Worm (Caenorhabditis elegans) whole organism, L4 larva: ENCODE results near the gene T24E12.10.

Source experiments
- D1046.2 ChIP-seq: fragments of 200-800 bp; sonication (Bioruptor generic); IDR thresholded peaks from 2 replicates; pipeline ENCODE4 v1.3.6; 2022; ENCODE audit warnings: missing genetic modification characterization, missing compliant biosample characterization
- F10B5.3 ChIP-seq: sonication (generic microtip); optimal IDR thresholded peaks from 2 replicates; lab custom pipeline; 2016; ENCODE audit warnings: mild to moderate bottlenecking, missing genetic modification characterization, missing compliant biosample characterization
- F37D6.2 ChIP-seq: sonication (generic microtip); optimal IDR thresholded peaks from 2 replicates; lab custom pipeline; 2016; ENCODE audit warnings: mild to moderate bottlenecking, missing genetic modification characterization, missing compliant biosample characterization
- R02D3.7 ChIP-seq: fragments of 150-350 bp; sonication (generic microtip); optimal IDR thresholded peaks from 3 replicates; lab custom pipeline; 2014; ENCODE audit warnings: missing biosample characterization, missing genetic modification characterization
- Y48G9A.11 ChIP-seq: fragments of 200-800 bp; sonication (Bioruptor generic); IDR thresholded peaks from 2 replicates; pipeline ENCODE4 v1.3.6; 2022; ENCODE audit warnings: missing genetic modification reagents, missing genetic modification characterization, missing compliant biosample characterization
- Y75B8A.6 ChIP-seq: fragments of 200-800 bp; sonication (Bioruptor generic); IDR thresholded peaks from 2 replicates; pipeline ENCODE4 v1.3.6; 2022; ENCODE audit warnings: missing genetic modification reagents, missing genetic modification characterization, missing compliant biosample characterization
- ZK546.5 ChIP-seq, 2 experiments: sonication (generic microtip); optimal IDR thresholded peaks; 2 replicates each; lab custom pipeline; 2017; ENCODE audit warnings: missing biosample characterization in 2 of 2, missing genetic modification characterization in 2 of 2
- aha-1 ChIP-seq: fragments of 150-350 bp; peaks from one replicate; lab custom pipeline; 2014; ENCODE audit warnings: missing biosample characterization, missing genetic modification characterization
- ceh-32 ChIP-seq: sonication (generic microtip); optimal IDR thresholded peaks from 2 replicates; lab custom pipeline; 2016; ENCODE audit warnings: mild to moderate bottlenecking, missing genetic modification characterization, missing compliant biosample characterization; ENCODE audit not compliant: poor library complexity
- daf-16 ChIP-seq, 3 experiments: sonication (generic microtip); optimal IDR thresholded peaks; 2 replicates each; lab custom pipeline; 2016 to 2017; ENCODE audit warnings: missing genetic modification characterization in 3 of 3, missing genetic modification reagents in 3 of 3, mild to moderate bottlenecking in 2 of 3, missing compliant biosample characterization in 2 of 3, missing biosample characterization in 1 of 3, moderate library complexity in 1 of 3
- dpl-1 ChIP-seq: fragments of 150-350 bp; optimal IDR thresholded peaks from 2 replicates; lab custom pipeline; 2014; ENCODE audit warnings: missing biosample characterization, missing genetic modification reagents, missing genetic modification characterization
- egl-43 ChIP-seq: fragments of 200-800 bp; sonication (Bioruptor generic); IDR thresholded peaks from 2 replicates; pipeline ENCODE4 v1.3.6; 2022; ENCODE audit warnings: missing genetic modification reagents, missing genetic modification characterization, missing compliant biosample characterization
- hif-1 ChIP-seq, 2 experiments: sonication (generic microtip); optimal IDR thresholded peaks; 2 replicates each; lab custom pipeline; 2016 to 2017; ENCODE audit warnings: missing compliant biosample characterization in 2 of 2, missing genetic modification characterization in 2 of 2, missing genetic modification reagents in 2 of 2, missing genotype in 2 of 2, mild to moderate bottlenecking in 1 of 2
- hlh-30 ChIP-seq: sonication (generic microtip); optimal IDR thresholded peaks from 2 replicates; lab custom pipeline; 2017; ENCODE audit warnings: antibody characterized with exemption, mild to moderate bottlenecking, missing genetic modification characterization, missing compliant biosample characterization; ENCODE audit not compliant: insufficient read depth
- jun-1 ChIP-seq: fragments of 150-350 bp; optimal IDR thresholded peaks from 2 replicates; lab custom pipeline; 2014; ENCODE audit warnings: missing biosample characterization, missing genetic modification reagents, missing genetic modification characterization
- lim-7 ChIP-seq: fragments of 200-800 bp; sonication (Bioruptor generic); IDR thresholded peaks from 2 replicates; pipeline ENCODE4 v1.3.6; 2022; ENCODE audit warnings: missing genetic modification characterization, missing compliant biosample characterization
- lin-13 ChIP-seq: fragments of 150-350 bp; optimal IDR thresholded peaks from 2 replicates; lab custom pipeline; 2014; ENCODE audit warnings: missing biosample characterization, missing genetic modification reagents, missing genetic modification characterization
- madf-9 ChIP-seq: fragments of 200-800 bp; sonication (Bioruptor generic); conservative IDR thresholded peaks from 2 replicates; pipeline ENCODE4 v1.3.6; 2022; ENCODE audit warnings: missing genetic modification reagents, missing genetic modification characterization, missing compliant biosample characterization
- mdl-1 ChIP-seq, 2 experiments: fragments of 150-350 bp in 1 of 2; sonication (generic microtip) in 1 of 2; optimal IDR thresholded peaks; 2 replicates each; lab custom pipeline; 2014 to 2017; ENCODE audit warnings: missing biosample characterization in 2 of 2, missing genetic modification characterization in 2 of 2
- mdt-29 ChIP-seq: fragments of 200-800 bp; sonication (Bioruptor generic); IDR thresholded peaks from 2 replicates; pipeline ENCODE4 v1.3.6; 2022; ENCODE audit warnings: missing genetic modification reagents, missing genetic modification characterization, missing compliant biosample characterization
- mes-2 ChIP-seq: sonication (generic microtip); optimal IDR thresholded peaks from 2 replicates; lab custom pipeline; 2016; ENCODE audit warnings: missing genotype, mild to moderate bottlenecking, missing genetic modification characterization, missing compliant biosample characterization; ENCODE audit not compliant: poor library complexity, severe bottlenecking
- nhr-10 ChIP-seq: fragments of 150-350 bp; optimal IDR thresholded peaks from 2 replicates; lab custom pipeline; 2014; ENCODE audit warnings: missing biosample characterization, missing genetic modification characterization
- nhr-102 ChIP-seq: sonication (generic microtip); optimal IDR thresholded peaks from 2 replicates; lab custom pipeline; 2016; ENCODE audit warnings: mild to moderate bottlenecking, missing genetic modification characterization, moderate library complexity, missing compliant biosample characterization
- nhr-111 ChIP-seq: fragments of 200-800 bp; sonication (Bioruptor generic); optimal IDR thresholded peaks from 2 replicates; lab custom pipeline; 2018; ENCODE audit warnings: mild to moderate bottlenecking, missing genetic modification characterization, missing compliant biosample characterization
- nhr-6 ChIP-seq: fragments of 150-350 bp; optimal IDR thresholded peaks from 2 replicates; lab custom pipeline; 2014; ENCODE audit warnings: missing biosample characterization, missing genetic modification characterization
- php-3 ChIP-seq: fragments of 200-800 bp; sonication (Bioruptor generic); IDR thresholded peaks from 2 replicates; pipeline ENCODE4 v1.3.6; 2022; ENCODE audit warnings: missing genetic modification reagents, missing genetic modification characterization, missing compliant biosample characterization
- rbr-2 ChIP-seq: sonication (generic microtip); optimal IDR thresholded peaks from 2 replicates; lab custom pipeline; 2016; ENCODE audit warnings: missing genotype, missing genetic modification characterization, missing compliant biosample characterization
- saeg-2 ChIP-seq: fragments of 200-800 bp; sonication (Bioruptor generic); IDR thresholded peaks from 2 replicates; pipeline ENCODE4 v1.3.6; 2022; ENCODE audit warnings: missing genetic modification reagents, missing genetic modification characterization, missing compliant biosample characterization
- skn-1 ChIP-seq: fragments of 150-350 bp; optimal IDR thresholded peaks from 2 replicates; lab custom pipeline; 2014; ENCODE audit warnings: missing biosample characterization, missing genetic modification characterization
- snpc-4 ChIP-seq: fragments of 150-350 bp; optimal IDR thresholded peaks from 2 replicates; lab custom pipeline; 2014; ENCODE audit warnings: missing biosample characterization, missing genetic modification characterization
- unc-62 ChIP-seq, 3 experiments: fragments of 150-350 bp in 1 of 3; sonication (generic microtip); optimal IDR thresholded peaks in 2 of 3; peaks in 1 of 3; 1 replicate in 1 of 3; 2 replicates in 2 of 3; lab custom pipeline; 2014 to 2017; ENCODE audit warnings: missing biosample characterization in 3 of 3, missing genetic modification characterization in 3 of 3, missing genetic modification reagents in 3 of 3, missing genotype in 1 of 3
- zfp-3 ChIP-seq: fragments of 200-800 bp; sonication (Bioruptor generic); conservative IDR thresholded peaks from 2 replicates; pipeline ENCODE4 v1.3.6; 2022; ENCODE audit warnings: missing genetic modification reagents, missing genetic modification characterization, missing compliant biosample characterization
- zip-11 ChIP-seq: fragments of 200-800 bp; sonication (Bioruptor generic); IDR thresholded peaks from 2 replicates; pipeline ENCODE4 v1.3.6; 2022; ENCODE audit warnings: missing genetic modification characterization, missing compliant biosample characterization
- ztf-11 ChIP-seq: fragments of 150-350 bp; optimal IDR thresholded peaks from 2 replicates; lab custom pipeline; 2014; ENCODE audit warnings: missing biosample characterization, missing genetic modification characterization

T24E12.10 gene

ce11 chrII:3731723-3732122 is 41.3 kb downstream of the T24E12.10 start, which contains the start of the genes sdz-12 and bath-31:
Gene sdz-12 (minus strand): TSS chrII:3731823.
Gene bath-31 (plus strand): TSS chrII:3731973.
- TF ChIP-seq R02D3.7 (tag; lab: Kevin White, UChicago) (no peak), skn-1 (tag; lab: Kevin White, UChicago) (no peak), saeg-2 (GFP tag; lab: Robert Waterston, UW) (no peak), php-3 (GFP tag; lab: Robert Waterston, UW) (no peak)

ce11 chrII:3727996-3728395 is 45.0 kb downstream of the T24E12.10 start, which contains the start of gene C46E10.8:
Gene C46E10.8 (minus strand): TSS chrII:3728096.
- TF ChIP-seq dpl-1 (GFP tag; lab: Kevin White, UChicago) (no peak), unc-62 (GFP tag; optimal IDR thresholded peaks at IDR 0.05 in 1 of 2; lab: Kevin White, UChicago) (peak in 1 of 2 experiments; percentile 28), unc-62 (tag; optimal IDR thresholded peaks at IDR 0.05; lab: Kevin White, UChicago) (no peak)

- TF ChIP-seq hif-1 (tag; optimal IDR thresholded peaks at IDR 0.05; lab: Kevin White, UChicago) (no peak), aha-1 (tag; lab: Kevin White, UChicago) (peak; percentile 90)
Observed at ce11 chrII:3724175-3724715, 48.8 kb downstream of the T24E12.10 start, which contains the start of gene C46E10.1. Gene C46E10.1 (plus strand): TSS chrII:3724225.

DNA sequence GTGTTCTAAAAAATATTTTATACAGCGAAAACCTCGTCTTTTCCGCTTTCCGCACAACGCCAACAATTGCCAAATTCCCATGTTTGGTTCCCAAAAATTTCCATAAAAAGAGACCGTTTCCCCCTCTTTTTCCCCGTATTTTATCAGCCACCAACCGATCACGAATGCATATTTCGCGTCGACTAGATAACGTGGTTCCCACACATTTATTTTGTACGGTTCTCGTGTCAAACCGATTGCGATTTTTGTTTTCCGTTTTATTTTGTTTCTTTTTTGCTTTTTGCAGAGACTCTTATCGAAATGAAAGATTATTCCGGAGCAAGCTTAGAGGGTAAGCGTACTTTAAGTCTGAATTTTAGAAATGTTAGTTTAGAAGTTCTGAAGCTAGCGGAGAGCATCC is 52.0 kb downstream of the T24E12.10 start, which contains the start of gene C46E10.3:
Gene C46E10.3 (plus strand): TSS at position 301 of the 400 bp plus-strand sequence.
- TF ChIP-seq zip-11 (GFP tag; lab: Robert Waterston, UW) (no peak), rbr-2 (tag; lab: Kevin White, UChicago) (no peak), lin-13 (GFP tag; lab: Kevin White, UChicago) (no peak), F10B5.3 (tag; lab: Kevin White, UChicago) (no peak), lim-7 (GFP tag; lab: Robert Waterston, UW) (no peak), nhr-10 (tag; lab: Kevin White, UChicago) (no peak), nhr-102 (tag; lab: Kevin White, UChicago) (no peak), D1046.2 (GFP tag; lab: Robert Waterston, UW) (no peak), ztf-11 (no peak)

DNA sequence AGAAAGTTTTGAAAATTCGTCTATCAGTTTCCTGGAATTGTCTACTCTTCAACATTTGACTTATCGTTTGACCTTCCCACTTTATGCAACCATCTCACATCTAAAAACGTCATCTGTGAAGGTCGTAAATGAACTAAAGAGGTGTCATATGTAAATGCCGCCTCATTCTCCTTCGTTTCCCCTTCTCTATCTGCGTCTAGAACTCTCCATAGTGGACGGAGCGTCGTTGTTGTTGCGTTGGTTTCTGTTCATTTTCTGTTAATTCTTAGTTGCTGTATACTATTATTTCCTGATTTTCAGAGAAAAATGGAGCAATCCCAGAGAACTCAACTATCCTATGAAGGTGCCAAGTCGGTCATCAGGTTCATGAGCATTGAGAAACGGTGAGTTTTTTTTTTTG is 56.1 kb downstream of the T24E12.10 start, which contains the start of gene fbxc-52:
Gene fbxc-52 (plus strand): TSS at position 301 of the 400 bp plus-strand sequence.
- TF ChIP-seq ceh-32 (tag; lab: Kevin White, UChicago) (no peak), ZK546.5 (tag; optimal IDR thresholded peaks at IDR 0.05; lab: Kevin White, UChicago) (no peak), snpc-4 (tag; lab: Kevin White, UChicago) (no peak), Y75B8A.6 (GFP tag; lab: Robert Waterston, UW) (no peak), mdt-29 (no peak), nhr-6 (tag; lab: Kevin White, UChicago) (no peak), daf-16 (GFP tag; optimal IDR thresholded peaks at IDR 0.05; lab: Kevin White, UChicago) (no peak), daf-16 (tag; optimal IDR thresholded peaks at IDR 0.05; lab: Kevin White, UChicago) (no peak), jun-1 (tag; lab: Kevin White, UChicago) (no peak), hlh-30 (no peak), mdl-1 (tag; optimal IDR thresholded peaks at IDR 0.05; lab: Kevin White, UChicago) (no peak), F37D6.2 (no peak), Y48G9A.11 (GFP tag; lab: Robert Waterston, UW) (no peak), egl-43 (GFP tag; lab: Robert Waterston, UW) (no peak), mes-2 (tag; lab: Kevin White, UChicago) (no peak), zfp-3 (GFP tag; lab: Robert Waterston, UW) (no peak), nhr-111 (no peak), madf-9 (GFP tag; lab: Robert Waterston, UW) (no peak)
- TF ChIP-seq, all 104 proteins: peak for 0
